Fruit fly (Drosophila melanogaster): ENCODE data around the gene CG4367.
A peak's percentile ranks its signal among the peaks of the same experiment; 100 is the strongest.

The CG4367 gene

dm6 chr3R:20264770-20265169 lies 40.0 kb downstream of the CG4367 start:
- TF ChIP-seq eg (GFP tag; IDR thresholded peaks at IDR 0.05) = 0 out of 3 replicates have a peak, but pooled peaks have one; percentile 26
- TF ChIP-seq pdm3 (GFP tag; optimal IDR thresholded peaks at IDR 0.05) = peak; percentile 6
- peak; percentile 18 for TF ChIP-seq CG10669 (GFP tag; optimal IDR thresholded peaks at IDR 0.05)
- peak; percentile 30 for TF ChIP-seq vri (GFP tag; optimal IDR thresholded peaks at IDR 0.05)
- TF ChIP-seq Sox102F (GFP tag; optimal IDR thresholded peaks at IDR 0.05) = no peak
- TF ChIP-seq Sox14 (GFP tag; optimal IDR thresholded peaks at IDR 0.05) = no peak
- no peak for TF ChIP-seq CG6792 (GFP tag; optimal IDR thresholded peaks at IDR 0.05)
- no peak for TF ChIP-seq dsx (GFP tag; optimal IDR thresholded peaks at IDR 0.05; ENCODE audit: poor library complexity, severe bottlenecking)
- TF ChIP-seq CG6808 (GFP tag; optimal IDR thresholded peaks at IDR 0.05) = peak; percentile 43
- peak; percentile 34; the same call in 1 of the 2 replicates for TF ChIP-seq CG11294 (GFP tag; IDR thresholded peaks at IDR 0.05)
- peak; percentile 30 for TF ChIP-seq CG3032 (tag; optimal IDR thresholded peaks at IDR 0.05)
- no peak for TF ChIP-seq CG1621 (tag; optimal IDR thresholded peaks at IDR 0.05)
- no peak for TF ChIP-seq dac (GFP tag; optimal IDR thresholded peaks at IDR 0.05)
- TF ChIP-seq CG6163 (GFP tag; IDR thresholded peaks at IDR 0.05) = peak; percentile 60; the same call in 1 of the 3 replicates
- peak; percentile 72 for TF ChIP-seq Eip78C (GFP tag)
- no peak for TF ChIP-seq CG32006 (GFP tag; optimal IDR thresholded peaks at IDR 0.05)
- TF ChIP-seq Ets21C (GFP tag; optimal IDR thresholded peaks at IDR 0.05) = no peak
- TF ChIP-seq cyc (GFP tag; optimal IDR thresholded peaks at IDR 0.05) = no peak
- TF ChIP-seq fd85E (GFP tag; optimal IDR thresholded peaks at IDR 0.05) = no peak
- peak; percentile 76 for TF ChIP-seq svp (GFP tag)
- peak; percentile 34 for TF ChIP-seq Eip93F (GFP tag; optimal IDR thresholded peaks at IDR 0.05)
- no peak for TF ChIP-seq CG8319 (GFP tag; optimal IDR thresholded peaks at IDR 0.05)
- TF ChIP-seq CG9139 (GFP tag; optimal IDR thresholded peaks at IDR 0.05) = peak; percentile 33
- no peak for TF ChIP-seq CG6276 (GFP tag; optimal IDR thresholded peaks at IDR 0.05)

dm6 chr3R:20263793-20264483 lies 40.8 kb downstream of the CG4367 start:
- TF ChIP-seq CG9139 (GFP tag; optimal IDR thresholded peaks at IDR 0.05) = peak; percentile 24
- TF ChIP-seq CG8119 (GFP tag; IDR thresholded peaks at IDR 0.05) = no peak
- TF ChIP-seq CG6808 (GFP tag; optimal IDR thresholded peaks at IDR 0.05) = peak; percentile 8
- TF ChIP-seq fkh (GFP tag; optimal IDR thresholded peaks at IDR 0.05) = peak; percentile 90
- peak; percentile 3 for TF ChIP-seq Eip75B (GFP tag; optimal IDR thresholded peaks at IDR 0.05)
- TF ChIP-seq Sox102F (GFP tag; optimal IDR thresholded peaks at IDR 0.05) = peak; percentile 7
- peak; percentile 21 to 66 for TF ChIP-seq ss (GFP tag; optimal IDR thresholded peaks at IDR 0.05)
- no peak for TF ChIP-seq Eip93F (GFP tag; optimal IDR thresholded peaks at IDR 0.05)
- TF ChIP-seq CG6163 (GFP tag; IDR thresholded peaks at IDR 0.05) = peak; percentile 45; the same call in 1 of the 3 replicates
- TF ChIP-seq CG8319 (GFP tag; optimal IDR thresholded peaks at IDR 0.05) = no peak
- TF ChIP-seq dsx (GFP tag; optimal IDR thresholded peaks at IDR 0.05; ENCODE audit: poor library complexity, severe bottlenecking) = peak; percentile 75
- TF ChIP-seq Ets96B (tag; optimal IDR thresholded peaks at IDR 0.05) = peak; percentile 17
- no peak for TF ChIP-seq Blimp-1 (GFP tag; optimal IDR thresholded peaks at IDR 0.05)
- TF ChIP-seq Eip78C (GFP tag) = peak; percentile 67

dm6 chr3R:20262927-20263644 lies 41.7 kb downstream of the CG4367 start:
- TF ChIP-seq topi (GFP tag; optimal IDR thresholded peaks at IDR 0.05) (no peak), Hr4 (GFP tag; optimal IDR thresholded peaks at IDR 0.05) (peak; percentile 0), CG6276 (GFP tag; optimal IDR thresholded peaks at IDR 0.05) (no peak), CG11902 (GFP tag; optimal IDR thresholded peaks at IDR 0.05) (no peak), CG10631 (GFP tag; optimal IDR thresholded peaks at IDR 0.05) (peak; percentile 9), fkh (GFP tag; optimal IDR thresholded peaks at IDR 0.05) (peak; percentile 95), Sox14 (GFP tag; optimal IDR thresholded peaks at IDR 0.05) (no peak), CG32006 (GFP tag; optimal IDR thresholded peaks at IDR 0.05) (peak; percentile 22), CG31627 (GFP tag; optimal IDR thresholded peaks at IDR 0.05) (no peak)

Measured in whole organism, prepupa.